Worm (Caenorhabditis elegans): Measurements from ENCODE around the gene dnj-20.

DNA sequence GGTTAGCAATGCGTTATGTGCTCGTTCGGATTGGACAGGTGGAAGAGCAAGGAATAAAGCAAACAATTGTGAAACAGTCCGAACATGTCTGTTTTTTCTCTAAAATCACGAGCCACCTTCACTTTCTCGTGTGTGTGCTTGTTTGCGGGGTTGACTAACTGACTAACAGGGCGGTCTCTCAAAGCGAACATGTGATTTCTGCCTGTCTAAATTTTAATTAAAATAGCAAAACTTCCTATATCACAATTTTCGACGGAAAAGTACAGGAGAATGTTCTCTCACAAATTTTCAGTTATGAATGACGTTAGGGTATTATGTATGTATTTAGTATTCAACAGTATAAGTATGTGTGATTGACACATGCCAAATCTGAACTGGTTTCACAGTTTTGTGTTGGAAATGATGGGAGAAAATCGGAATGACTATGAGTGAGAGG lies 2.0 kb downstream of the dnj-20 start:
- TF ChIP-seq ama-1 (optimal IDR thresholded peaks at IDR 0.05) (no peak), ttx-3 (tag; optimal IDR thresholded peaks at IDR 0.05) (no peak), sdc-2 (tag; optimal IDR thresholded peaks at IDR 0.05) (no peak), zip-5 (tag; optimal IDR thresholded peaks at IDR 0.05) (no peak), madf-2 (tag; optimal IDR thresholded peaks at IDR 0.05) (no peak), nfya-1 (tag; optimal IDR thresholded peaks at IDR 0.05) (no peak), K09A11.1 (tag; optimal IDR thresholded peaks at IDR 0.05; ENCODE audit: insufficient read depth) (no peak), unc-42 (tag; optimal IDR thresholded peaks at IDR 0.05) (no peak), hlh-30 (tag; optimal IDR thresholded peaks at IDR 0.05; ENCODE audit: insufficient read depth) (no peak), ref-2 (tag; optimal IDR thresholded peaks at IDR 0.05) (no peak), pha-4 (tag; optimal IDR thresholded peaks at IDR 0.05) (no peak), fax-1 (tag; optimal IDR thresholded peaks at IDR 0.05) (no peak)
